Worm (Caenorhabditis elegans) whole organism, L1 larva: ENCODE measurements around the gene hlh-34.

Experiments
- aha-1 ChIP-seq: fragments of 150-350 bp; optimal IDR thresholded peaks from 2 replicates; lab custom pipeline; 2014; ENCODE audit warnings: missing biosample characterization, missing genetic modification characterization
- dpl-1 ChIP-seq, 3 experiments: fragments of 150-350 bp in 2 of 3; sonication (generic microtip) in 1 of 3; optimal IDR thresholded peaks; 2 replicates each; lab custom pipeline; 2014 to 2017; ENCODE audit warnings: missing biosample characterization in 3 of 3, missing genetic modification characterization in 3 of 3, missing genetic modification reagents in 3 of 3
- elt-2 ChIP-seq: sonication (generic microtip); optimal IDR thresholded peaks from 2 replicates; lab custom pipeline; 2016; ENCODE audit warnings: missing genetic modification characterization, mild to moderate bottlenecking, inconsistent platforms, missing compliant biosample characterization, missing genetic modification reagents
- pax-3 ChIP-seq: fragments of 200-800 bp; sonication (Bioruptor generic); optimal IDR thresholded peaks from 2 replicates; lab custom pipeline; 2018; ENCODE audit warnings: mild to moderate bottlenecking, missing genetic modification characterization, moderate library complexity, missing compliant biosample characterization

Gene hlh-34

ce11 chrV:13656346-13657254 lies 50.6 kb downstream of the hlh-34 start (continued):
- TF ChIP-seq elt-2 (peak; percentile 80), aha-1 (no peak), pax-3 (tag; lab: Kevin White, UChicago) (peak; percentile 67), dpl-1 (GFP tag; optimal IDR thresholded peaks at IDR 0.05; lab: Kevin White, UChicago) (peak in 2 of 3 experiments; percentile 23 to 64)
